Fruit fly (Drosophila melanogaster): ENCODE data around the gene CG14323.

The CG14323 gene

dm6 chr3R:17611836-17612235 lies 10.1 kb downstream of the CG14323 start (continued):
- TF ChIP-seq dpn (GFP tag; optimal IDR thresholded peaks at IDR 0.05) (no peak), CG6175 (GFP tag; IDR thresholded peaks at IDR 0.05) (no peak), HmgD (GFP tag; optimal IDR thresholded peaks at IDR 0.05) (no peak), pan (optimal IDR thresholded peaks at IDR 0.05) (no peak), pan (GFP tag; optimal IDR thresholded peaks at IDR 0.05 in 1 of 2, IDR thresholded peaks at IDR 0.05 in 1 of 2) (peak in 1 of 2 experiments; percentile 39), CG11695 (GFP tag; IDR thresholded peaks at IDR 0.05) (0 out of 3 replicates have a peak, but pooled peaks have one; percentile 42), insv (GFP tag; optimal IDR thresholded peaks at IDR 0.05) (no peak), chinmo (GFP tag; IDR thresholded peaks at IDR 0.05; ENCODE audit: partially characterized antibody) (no peak), ems (GFP tag; optimal IDR thresholded peaks at IDR 0.05) (no peak), tgo (GFP tag; IDR thresholded peaks at IDR 0.05) (peak; percentile 25; the same call in 1 of the 3 replicates), CG10274 (GFP tag; optimal IDR thresholded peaks at IDR 0.05) (no peak), CG13775 (GFP tag; optimal IDR thresholded peaks at IDR 0.05) (no peak), CoRest (tag; optimal IDR thresholded peaks at IDR 0.05) (peak; percentile 53), gce (GFP tag; IDR thresholded peaks at IDR 0.05) (no peak), NfI (GFP tag; optimal IDR thresholded peaks at IDR 0.05) (no peak), Hr39 (optimal IDR thresholded peaks at IDR 0.05) (no peak), Nf-YB (GFP tag; optimal IDR thresholded peaks at IDR 0.05) (no peak), Antp (GFP tag; optimal IDR thresholded peaks at IDR 0.05) (no peak), kni (GFP tag; optimal IDR thresholded peaks at IDR 0.05) (no peak), sima (GFP tag; optimal IDR thresholded peaks at IDR 0.05) (no peak), CG34376 (GFP tag; optimal IDR thresholded peaks at IDR 0.05) (no peak), CG1832 (GFP tag; optimal IDR thresholded peaks at IDR 0.05) (no peak), CG30403 (GFP tag; optimal IDR thresholded peaks at IDR 0.05) (no peak), CG13424 (tag; optimal IDR thresholded peaks at IDR 0.05) (peak; percentile 49), CG17361 (GFP tag; IDR thresholded peaks at IDR 0.05) (0 out of 3 replicates have a peak, but pooled peaks have one; percentile 29), CG16863 (GFP tag; optimal IDR thresholded peaks at IDR 0.05) (no peak), CG4424 (GFP tag; optimal IDR thresholded peaks at IDR 0.05) (no peak), CG15269 (tag; optimal IDR thresholded peaks at IDR 0.05) (peak; percentile 61), Rx (GFP tag; IDR thresholded peaks at IDR 0.05) (no peak), Hr78 (GFP tag; optimal IDR thresholded peaks at IDR 0.05) (no peak), dysf (GFP tag; IDR thresholded peaks at IDR 0.05) (peak; percentile 8; the same call in 1 of the 3 replicates), gsb (GFP tag; IDR thresholded peaks at IDR 0.05) (no peak), Hr51 (GFP tag; optimal IDR thresholded peaks at IDR 0.05) (peak in 1 of 2 experiments; percentile 30), Ptx1 (GFP tag; IDR thresholded peaks at IDR 0.05) (peak; percentile 48), D19A (tag; optimal IDR thresholded peaks at IDR 0.05) (peak; percentile 39), Xrp1 (GFP tag; IDR thresholded peaks at IDR 0.05) (no peak), Dek (tag; optimal IDR thresholded peaks at IDR 0.05) (peak; percentile 15), emc (GFP tag; optimal IDR thresholded peaks at IDR 0.05) (no peak), CG7839 (tag; optimal IDR thresholded peaks at IDR 0.05) (peak; percentile 36)

DNA sequence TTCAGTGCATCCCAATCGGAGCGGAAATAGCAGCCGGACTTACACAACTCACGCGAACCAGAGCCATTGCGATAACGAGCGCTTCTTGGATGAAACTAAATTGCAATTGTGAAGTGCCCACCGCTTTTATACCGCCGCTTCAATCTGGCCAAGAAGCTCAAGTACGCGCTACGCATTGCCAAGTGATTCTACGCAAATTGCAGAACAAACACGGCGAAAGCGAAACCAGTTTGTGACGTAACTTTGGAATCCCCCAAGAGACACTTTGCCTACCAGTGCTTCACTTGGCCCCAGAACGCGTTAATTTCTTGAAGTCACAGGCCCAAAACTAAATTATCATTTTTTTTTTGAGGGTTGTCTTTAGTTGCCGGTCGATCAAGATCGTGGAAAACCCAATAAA lies 10.5 kb downstream of the CG14323 start, which contains the start of gene Edg91:
Edg91 (minus strand) TSS at position 101 of the 400 bp plus-strand sequence.
- TF ChIP-seq run (tag; optimal IDR thresholded peaks at IDR 0.05) (no peak), chinmo (GFP tag; IDR thresholded peaks at IDR 0.05; ENCODE audit: partially characterized antibody) (peak; percentile 65; the same call in 1 of the 4 replicates)

Data from whole organism, embryonic.